Fruit fly (Drosophila melanogaster): Measurements from ENCODE around the gene fliI.

The fliI gene

DNA sequence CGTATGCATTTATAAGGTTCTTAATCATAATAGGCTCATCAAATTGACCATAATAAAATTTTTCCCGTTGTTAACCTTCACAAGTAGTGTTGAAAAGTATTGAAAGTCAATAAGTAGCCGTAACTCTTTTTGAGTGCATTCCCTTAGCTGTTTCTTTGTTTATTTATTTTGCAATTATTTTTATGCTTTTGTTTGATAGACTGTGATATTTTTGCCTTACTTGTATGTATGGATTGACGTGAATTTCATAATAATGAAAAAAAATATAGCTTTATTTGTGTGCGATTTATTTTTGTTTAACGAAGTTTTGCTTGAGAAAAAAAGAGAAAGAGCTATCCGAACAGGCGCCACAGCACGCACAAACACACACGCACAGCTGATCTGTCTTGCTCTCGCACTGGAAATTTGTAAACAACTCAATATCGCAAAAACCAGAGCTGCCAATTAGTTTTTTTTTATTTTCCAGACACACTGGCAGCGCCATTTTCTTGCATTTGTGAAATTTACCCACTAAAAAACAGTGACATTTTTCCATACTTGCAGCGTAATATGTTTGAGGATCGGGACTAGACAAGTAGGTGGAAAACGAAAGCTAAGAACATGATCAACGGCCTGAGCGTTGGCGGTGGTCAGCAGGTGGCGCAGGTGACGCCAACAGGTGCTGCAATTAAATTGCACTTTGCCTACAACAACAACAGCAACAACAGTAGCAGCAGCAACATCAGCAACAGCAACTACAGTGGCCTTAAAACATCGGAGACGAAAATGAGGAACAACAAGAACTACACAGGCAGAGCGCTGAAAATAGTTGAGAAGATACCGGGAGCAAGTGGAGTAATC, 29.8 kb downstream of the fliI start:
- TF ChIP-seq CG8478 (optimal IDR thresholded peaks at IDR 0.05) (peak; percentile 31), psq (optimal IDR thresholded peaks at IDR 0.05) (no peak)

DNA sequence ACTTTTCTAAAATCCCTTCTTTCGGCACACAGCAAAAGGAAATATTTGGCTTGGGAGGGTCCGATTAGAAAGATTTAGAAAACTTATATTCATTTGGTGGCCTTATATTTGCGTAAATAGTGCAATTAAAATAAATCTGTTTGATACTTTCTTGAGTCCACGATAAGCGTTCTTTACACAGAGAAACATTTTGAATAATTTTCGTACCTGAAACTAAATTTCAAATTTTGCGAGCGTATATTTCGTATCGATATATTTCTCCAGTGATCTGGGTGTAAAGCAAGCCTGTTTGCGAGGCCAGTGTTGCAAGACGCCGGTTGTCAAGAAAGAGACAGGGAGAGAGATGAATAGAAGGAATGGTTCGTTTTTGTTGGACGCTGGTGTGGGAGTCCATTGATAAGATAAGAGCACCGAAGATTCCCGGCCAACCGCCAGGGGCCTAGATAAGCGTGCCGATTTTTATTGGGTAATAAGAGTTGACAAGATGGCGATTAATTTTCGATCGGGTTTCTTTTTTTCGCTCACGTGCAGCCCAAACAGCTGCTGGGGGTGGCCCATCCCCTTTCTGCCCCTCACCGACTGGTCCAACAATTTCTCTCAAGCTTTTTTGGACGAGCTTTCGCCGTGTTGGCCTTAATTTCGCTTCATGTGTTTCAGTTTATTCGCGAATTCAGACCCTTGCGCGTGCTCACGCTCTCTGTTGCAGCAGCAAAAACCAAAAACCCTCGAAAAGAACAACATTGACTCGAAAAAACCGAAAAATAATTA, 34.3 kb downstream of the fliI start, which contains the start of gene slgA:
slgA (plus strand) TSS at position 344 of the 768 bp plus-strand sequence.
- no peak for TF ChIP-seq CG8478 (optimal IDR thresholded peaks at IDR 0.05)
- TF ChIP-seq psq (optimal IDR thresholded peaks at IDR 0.05) = no peak
- TF ChIP-seq Dll (optimal IDR thresholded peaks at IDR 0.05) = no peak
- TF ChIP-seq pan (optimal IDR thresholded peaks at IDR 0.05) = no peak
- TF ChIP-seq usp (GFP tag; optimal IDR thresholded peaks at IDR 0.05) = no peak
- TF ChIP-seq EcR (GFP tag; optimal IDR thresholded peaks at IDR 0.05) = no peak

DNA sequence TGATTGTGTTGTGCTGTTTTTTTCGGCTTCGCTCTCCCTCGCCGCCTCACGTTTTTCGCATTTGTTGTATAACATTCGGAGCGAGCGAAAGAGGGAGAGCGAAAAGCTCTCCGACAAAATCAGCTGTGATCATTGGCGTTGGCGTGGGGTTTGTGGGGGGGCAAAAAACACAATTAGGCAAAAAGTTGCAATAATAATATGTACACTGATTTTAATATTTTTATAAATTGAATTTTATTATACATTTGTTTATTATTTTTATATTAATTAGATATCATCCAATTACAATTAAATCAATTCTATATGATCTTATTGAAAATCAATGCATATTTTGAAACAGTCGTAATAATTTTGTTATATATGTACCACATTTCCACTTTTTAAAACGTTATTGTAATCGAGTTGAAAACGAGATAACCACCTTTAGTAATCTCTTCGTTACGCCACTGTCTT, 36.1 kb downstream of the fliI start:
- TF ChIP-seq EcR (GFP tag; optimal IDR thresholded peaks at IDR 0.05) (no peak), psq (optimal IDR thresholded peaks at IDR 0.05) (no peak), Dll (optimal IDR thresholded peaks at IDR 0.05) (no peak), usp (GFP tag; optimal IDR thresholded peaks at IDR 0.05) (no peak), pan (optimal IDR thresholded peaks at IDR 0.05) (no peak), CG8478 (optimal IDR thresholded peaks at IDR 0.05) (no peak)

DNA sequence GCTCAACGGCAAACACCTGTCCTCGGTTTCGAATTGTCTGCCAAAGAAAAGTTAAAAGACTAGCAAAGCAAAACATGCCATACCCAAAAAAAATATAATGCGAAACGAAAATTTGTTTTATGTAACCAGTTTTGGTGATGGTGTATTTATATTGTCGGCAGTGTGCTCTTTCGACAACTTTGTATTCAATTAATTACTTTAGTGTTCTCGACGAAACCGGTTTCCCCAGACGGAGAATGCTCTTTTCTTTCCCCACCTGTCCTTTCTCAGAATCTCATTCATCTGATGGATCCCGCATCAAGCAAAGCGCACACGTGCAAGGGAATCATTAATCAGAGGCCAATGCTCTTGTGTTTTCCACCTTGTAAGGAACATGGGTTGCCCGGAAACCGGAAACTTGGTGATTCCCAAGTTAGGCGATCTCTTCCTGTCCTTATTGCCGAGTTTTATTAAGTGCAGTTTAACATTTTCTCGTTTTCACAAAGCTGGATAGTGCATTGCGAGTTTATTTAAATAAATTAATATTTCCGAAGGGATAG, 38.9 kb downstream of the fliI start:
- TF ChIP-seq pan (optimal IDR thresholded peaks at IDR 0.05) = no peak
- no peak for TF ChIP-seq EcR (GFP tag; optimal IDR thresholded peaks at IDR 0.05)
- TF ChIP-seq usp (GFP tag; optimal IDR thresholded peaks at IDR 0.05) = no peak
- TF ChIP-seq Dll (optimal IDR thresholded peaks at IDR 0.05) = no peak
- TF ChIP-seq psq (optimal IDR thresholded peaks at IDR 0.05) = no peak
- no peak for TF ChIP-seq CG8478 (optimal IDR thresholded peaks at IDR 0.05)

DNA sequence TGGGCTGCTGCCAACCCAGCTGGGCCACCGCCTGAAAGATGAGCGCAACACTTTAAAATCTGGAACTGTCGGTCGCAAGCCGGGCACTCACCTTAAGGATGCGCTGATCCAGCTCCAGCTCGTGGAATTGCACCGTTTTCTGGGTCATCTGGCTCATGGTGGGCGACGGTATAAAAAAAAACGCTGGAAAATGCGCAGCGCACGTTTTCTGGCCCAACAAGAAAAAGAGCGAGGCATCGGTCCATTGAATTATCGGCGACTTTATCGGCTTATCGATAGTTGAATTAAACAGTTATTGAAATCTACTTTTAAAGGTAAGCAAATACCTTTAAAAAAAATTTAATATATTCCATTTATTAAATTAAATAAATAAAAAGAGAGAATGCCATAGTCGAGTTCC, 48.2 kb downstream of the fliI start, which contains the start of gene Ddx56:
Ddx56 (minus strand) TSS at position 252 of the 400 bp plus-strand sequence.
- no peak for TF ChIP-seq psq (optimal IDR thresholded peaks at IDR 0.05)
- TF ChIP-seq Dll (optimal IDR thresholded peaks at IDR 0.05) = no peak
- TF ChIP-seq CG8478 (optimal IDR thresholded peaks at IDR 0.05) = no peak

DNA sequence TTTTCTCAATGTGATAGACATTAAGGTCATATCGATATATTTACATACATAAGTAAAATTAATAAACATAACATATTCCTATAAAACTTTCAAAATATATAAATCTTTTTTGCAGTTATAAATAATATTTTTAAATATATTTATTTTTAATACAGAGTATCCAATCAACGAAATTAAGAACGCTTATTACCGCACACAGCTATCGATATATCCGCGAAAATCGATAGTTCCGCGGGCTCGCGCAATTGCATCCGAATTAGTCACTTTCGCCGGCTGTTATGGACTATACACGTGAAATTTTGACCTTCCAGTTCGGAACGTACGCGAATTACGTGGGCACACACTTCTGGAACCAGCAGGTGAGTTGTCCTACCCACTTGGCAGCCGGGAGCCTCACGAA, 49.2 kb downstream of the fliI start, which contains the start of gene mst:
mst (plus strand) TSS at position 244 of the 400 bp plus-strand sequence.
- no peak for TF ChIP-seq pan (optimal IDR thresholded peaks at IDR 0.05)
- no peak for TF ChIP-seq Dll (optimal IDR thresholded peaks at IDR 0.05)
- TF ChIP-seq psq (optimal IDR thresholded peaks at IDR 0.05) = no peak
- TF ChIP-seq EcR (GFP tag; optimal IDR thresholded peaks at IDR 0.05) = no peak
- TF ChIP-seq CG8478 (optimal IDR thresholded peaks at IDR 0.05) = no peak
- TF ChIP-seq usp (GFP tag; optimal IDR thresholded peaks at IDR 0.05) = no peak
